Worm (Caenorhabditis elegans) whole organism, L4 larva: ENCODE data around the gene glr-8.
A peak's percentile ranks its signal among the peaks of the same experiment; 100 is the strongest.

Experiments used
- ces-1 ChIP-seq: fragments of 150-350 bp; sonication (generic microtip); optimal IDR thresholded peaks from 4 replicates; lab custom pipeline; 2014; ENCODE audit warnings: missing biosample characterization, missing genetic modification reagents, missing genetic modification characterization
- dmd-6 ChIP-seq: fragments of 200-800 bp; sonication (Bioruptor generic); IDR thresholded peaks from 2 replicates; pipeline ENCODE4 v1.3.6; 2022; ENCODE audit warnings: missing genetic modification reagents, missing genetic modification characterization, missing compliant biosample characterization
- hmg-1.1 ChIP-seq: fragments of 200-800 bp; sonication (Bioruptor generic); IDR thresholded peaks from 2 replicates; pipeline ENCODE4 v1.3.6; 2022; ENCODE audit warnings: missing genetic modification reagents, missing genetic modification characterization, missing compliant biosample characterization
- nhr-11 ChIP-seq: fragments of 150-350 bp; optimal IDR thresholded peaks from 2 replicates; lab custom pipeline; 2014; ENCODE audit warnings: missing biosample characterization, missing genetic modification characterization
- nhr-237 ChIP-seq: sonication (generic microtip); optimal IDR thresholded peaks from 2 replicates; lab custom pipeline; 2017; ENCODE audit warnings: missing biosample characterization, missing genetic modification characterization
- nhr-41 ChIP-seq: fragments of 200-800 bp; sonication (Bioruptor generic); IDR thresholded peaks from 2 replicates; pipeline ENCODE4 v1.3.6; 2022; ENCODE audit warnings: missing genetic modification reagents, missing genetic modification characterization, missing compliant biosample characterization
- snpc-1.2 ChIP-seq: fragments of 200-800 bp; sonication (Bioruptor generic); IDR thresholded peaks from 2 replicates; pipeline ENCODE4 v1.3.6; 2022; ENCODE audit warnings: missing genetic modification reagents, missing genetic modification characterization, missing compliant biosample characterization

DNA sequence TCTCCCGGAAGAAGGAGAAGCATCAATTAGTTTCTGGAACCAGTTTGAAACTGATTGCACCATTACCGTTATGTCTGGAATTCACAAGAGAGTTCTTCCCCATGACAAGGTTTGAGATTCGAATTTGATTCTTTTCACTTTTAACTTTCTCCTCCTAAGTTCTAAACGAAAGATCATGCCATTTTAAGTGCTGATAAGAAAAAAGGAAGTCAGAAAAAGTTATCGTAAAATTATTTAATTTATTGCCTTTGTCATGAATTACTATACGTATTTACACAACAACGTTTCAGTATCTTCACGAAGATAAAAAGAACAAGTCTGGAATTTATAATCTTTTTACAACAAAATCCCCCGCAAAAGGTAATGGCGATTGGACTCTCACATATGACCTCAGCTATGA, 45.7 kb upstream of the glr-8 start:
- TF ChIP-seq ces-1 (GFP tag; lab: Kevin White, UChicago) (no peak), nhr-11 (tag; lab: Kevin White, UChicago) (no peak), nhr-237 (tag; lab: Kevin White, UChicago) (no peak), dmd-6 (GFP tag; lab: Robert Waterston, UW) (peak; percentile 43), nhr-41 (GFP tag; lab: Robert Waterston, UW) (no peak), hmg-1.1 (GFP tag; lab: Robert Waterston, UW) (no peak), snpc-1.2 (GFP tag; lab: Robert Waterston, UW) (no peak)
